Worm (Caenorhabditis elegans) whole organism, young adult: ENCODE data around the gene lin-18.

Experiments
- B0261.1 ChIP-seq: sonication (generic microtip); optimal IDR thresholded peaks from 2 replicates; lab custom pipeline; 2016; ENCODE audit warnings: mild to moderate bottlenecking, missing genetic modification characterization, moderate library complexity, missing compliant biosample characterization
- D2030.7 ChIP-seq: fragments of 200-800 bp; sonication (Bioruptor generic); IDR thresholded peaks from 2 replicates; pipeline ENCODE4 v1.3.6; 2022; ENCODE audit warnings: missing genetic modification reagents, missing genetic modification characterization, missing compliant biosample characterization
- F49E8.2 ChIP-seq: sonication (generic microtip); optimal IDR thresholded peaks from 3 replicates; lab custom pipeline; 2017; ENCODE audit warnings: missing genetic modification characterization, mild to moderate bottlenecking, missing compliant biosample characterization, antibody characterized with exemption, moderate library complexity; ENCODE audit not compliant: insufficient read depth
- F55B11.4 ChIP-seq: sonication (generic microtip); optimal IDR thresholded peaks from 2 replicates; lab custom pipeline; 2016; ENCODE audit warnings: missing compliant biosample characterization, missing genetic modification characterization, borderline replicate concordance; ENCODE audit not compliant: insufficient read depth
- K11D2.4 ChIP-seq: fragments of 200-800 bp; sonication (Bioruptor generic); IDR thresholded peaks from 2 replicates; pipeline ENCODE4 v1.3.6; 2022; ENCODE audit warnings: missing genetic modification reagents, missing genetic modification characterization, missing compliant biosample characterization
- Y56A3A.18 ChIP-seq: fragments of 200-800 bp; sonication (Bioruptor generic); IDR thresholded peaks from 2 replicates; pipeline ENCODE4 v1.3.6; 2022; ENCODE audit warnings: missing genetic modification reagents, missing genetic modification characterization, missing compliant biosample characterization
- Y67H2A.10 ChIP-seq: fragments of 200-800 bp; sonication (Bioruptor generic); conservative IDR thresholded peaks from 2 replicates; pipeline ENCODE4 v1.3.6; 2022; ENCODE audit warnings: missing genetic modification reagents, missing genetic modification characterization, missing compliant biosample characterization
- ZK185.1 ChIP-seq: sonication (generic microtip); optimal IDR thresholded peaks from 2 replicates; lab custom pipeline; 2016; ENCODE audit warnings: mild to moderate bottlenecking, missing genetic modification characterization, missing compliant biosample characterization; ENCODE audit not compliant: poor library complexity, severe bottlenecking
- ama-1 ChIP-seq, 3 experiments: fragments of 150-350 bp in 1 of 3; sonication (generic microtip) in 2 of 3; optimal IDR thresholded peaks; 2 replicates each; lab custom pipeline; 2014 to 2018; ENCODE audit warnings: missing biosample characterization in 2 of 3, missing genetic modification characterization in 2 of 3, missing genetic modification reagents in 2 of 3
- attf-6 ChIP-seq: fragments of 200-800 bp; sonication (Bioruptor generic); IDR thresholded peaks from 2 replicates; pipeline ENCODE4 v1.3.6; 2022; ENCODE audit warnings: missing genetic modification reagents, missing genetic modification characterization, missing compliant biosample characterization
- ceh-27 ChIP-seq: fragments of 200-800 bp; sonication (Bioruptor generic); optimal IDR thresholded peaks from 2 replicates; lab custom pipeline; 2018; ENCODE audit warnings: mild to moderate bottlenecking, missing genetic modification characterization, moderate library complexity, missing compliant biosample characterization
- ceh-40 ChIP-seq: fragments of 200-800 bp; sonication (Bioruptor generic); IDR thresholded peaks from 2 replicates; pipeline ENCODE4 v1.3.6; 2022; ENCODE audit warnings: missing genetic modification characterization, missing compliant biosample characterization
- ceh-79 ChIP-seq: sonication (generic microtip); optimal IDR thresholded peaks from 2 replicates; lab custom pipeline; 2017; ENCODE audit warnings: mild to moderate bottlenecking, missing genetic modification characterization, missing compliant biosample characterization
- chd-7 ChIP-seq: sonication (generic microtip); optimal IDR thresholded peaks from 2 replicates; lab custom pipeline; 2016; ENCODE audit warnings: mild to moderate bottlenecking, missing genetic modification characterization, moderate library complexity, missing compliant biosample characterization
- efl-1 ChIP-seq: fragments of 150-350 bp; optimal IDR thresholded peaks from 2 replicates; lab custom pipeline; 2014; ENCODE audit warnings: missing biosample characterization, missing genetic modification reagents, missing genetic modification characterization
- him-1 ChIP-seq: sonication (generic microtip); optimal IDR thresholded peaks from 2 replicates; lab custom pipeline; 2016; ENCODE audit warnings: missing genotype, missing genetic modification reagents, missing genetic modification characterization, missing compliant biosample characterization
- hmg-1.2 ChIP-seq: fragments of 200-800 bp; sonication (Bioruptor generic); IDR thresholded peaks from 2 replicates; pipeline ENCODE4 v1.3.6; 2022; ENCODE audit warnings: missing genetic modification reagents, missing genetic modification characterization, missing compliant biosample characterization
- let-607 ChIP-seq, 2 experiments: fragments of 200-800 bp in 1 of 2; sonication (Bioruptor generic) in 1 of 2; sonication (generic microtip) in 1 of 2; optimal IDR thresholded peaks; 2 replicates each; lab custom pipeline; 2016 to 2018; ENCODE audit warnings: mild to moderate bottlenecking in 2 of 2, missing compliant biosample characterization in 2 of 2, missing genetic modification characterization in 2 of 2, moderate library complexity in 2 of 2, missing genotype in 1 of 2
- lin-26 ChIP-seq: fragments of 200-800 bp; sonication (Bioruptor generic); IDR thresholded peaks from 2 replicates; pipeline ENCODE4 v1.3.6; 2022; ENCODE audit warnings: missing genetic modification reagents, missing genetic modification characterization, missing compliant biosample characterization
- lin-54 ChIP-seq: fragments of 200-800 bp; sonication (Bioruptor generic); optimal IDR thresholded peaks from 2 replicates; lab custom pipeline; 2018; ENCODE audit warnings: mild to moderate bottlenecking, missing genetic modification characterization, missing compliant biosample characterization
- lir-1 ChIP-seq: fragments of 200-800 bp; sonication (Bioruptor generic); conservative IDR thresholded peaks from 2 replicates; pipeline ENCODE4 v1.3.6; 2022; ENCODE audit warnings: missing genetic modification reagents, missing genetic modification characterization, missing compliant biosample characterization
- lsl-1 ChIP-seq: fragments of 200-800 bp; sonication (Bioruptor generic); optimal IDR thresholded peaks from 2 replicates; lab custom pipeline; 2018; ENCODE audit warnings: mild to moderate bottlenecking, missing genetic modification characterization, moderate library complexity, missing compliant biosample characterization
- madf-10 ChIP-seq: sonication (generic microtip); optimal IDR thresholded peaks from 2 replicates; lab custom pipeline; 2016; ENCODE audit warnings: mild to moderate bottlenecking, missing genetic modification characterization, missing compliant biosample characterization
- madf-6 ChIP-seq: fragments of 200-800 bp; sonication (Bioruptor generic); IDR thresholded peaks from 2 replicates; pipeline ENCODE4 v1.3.6; 2022; ENCODE audit warnings: missing genetic modification reagents, missing genetic modification characterization, missing compliant biosample characterization
- mcd-1 ChIP-seq: fragments of 200-800 bp; sonication (Bioruptor generic); IDR thresholded peaks from 2 replicates; pipeline ENCODE4 v1.3.6; 2022; ENCODE audit warnings: missing genetic modification reagents, missing genetic modification characterization, missing compliant biosample characterization
- mxl-1 ChIP-seq: sonication (generic microtip); optimal IDR thresholded peaks from 2 replicates; lab custom pipeline; 2016; ENCODE audit warnings: missing genetic modification characterization, missing compliant biosample characterization
- nfya-1 ChIP-seq: sonication (generic microtip); optimal IDR thresholded peaks from 2 replicates; lab custom pipeline; 2017; ENCODE audit warnings: antibody characterized with exemption, missing compliant biosample characterization, missing genetic modification characterization, borderline replicate concordance; ENCODE audit not compliant: insufficient read depth
- nhr-120 ChIP-seq: fragments of 200-800 bp; sonication (Bioruptor generic); IDR thresholded peaks from 2 replicates; pipeline ENCODE4 v1.3.6; 2022; ENCODE audit warnings: missing genetic modification characterization, missing compliant biosample characterization
- nhr-80 ChIP-seq: sonication (generic microtip); optimal IDR thresholded peaks from 2 replicates; lab custom pipeline; 2016; ENCODE audit warnings: missing genetic modification characterization, missing compliant biosample characterization
- pbrm-1 ChIP-seq: fragments of 200-800 bp; sonication (Bioruptor generic); IDR thresholded peaks from 2 replicates; pipeline ENCODE4 v1.3.6; 2022; ENCODE audit warnings: missing genetic modification reagents, missing genetic modification characterization, missing compliant biosample characterization
- rcor-1 ChIP-seq: fragments of 200-800 bp; sonication (Bioruptor generic); IDR thresholded peaks from 2 replicates; pipeline ENCODE4 v1.3.6; 2022; ENCODE audit warnings: missing genetic modification reagents, missing genetic modification characterization, missing compliant biosample characterization
- rpc-1 ChIP-seq, 2 experiments: fragments of 150-350 bp in 1 of 2; sonication (generic microtip) in 1 of 2; optimal IDR thresholded peaks; 2 replicates each; lab custom pipeline; 2014 to 2018; ENCODE audit warnings: missing biosample characterization in 1 of 2, missing genetic modification characterization in 1 of 2, missing genetic modification reagents in 1 of 2, missing genotype in 1 of 2
- sea-2 ChIP-seq: fragments of 200-800 bp; sonication (Bioruptor generic); IDR thresholded peaks from 2 replicates; pipeline ENCODE4 v1.3.6; 2022; ENCODE audit warnings: missing genetic modification characterization, missing compliant biosample characterization
- snpc-1.3 ChIP-seq: sonication (generic microtip); optimal IDR thresholded peaks from 2 replicates; lab custom pipeline; 2017; ENCODE audit warnings: missing genetic modification characterization, mild to moderate bottlenecking, missing compliant biosample characterization, antibody characterized with exemption, moderate library complexity, missing genotype, missing genetic modification reagents; ENCODE audit not compliant: insufficient read depth
- snpc-3.4 ChIP-seq: sonication (generic microtip); optimal IDR thresholded peaks from 2 replicates; lab custom pipeline; 2017; ENCODE audit warnings: missing genetic modification characterization, mild to moderate bottlenecking, missing compliant biosample characterization, antibody characterized with exemption, moderate library complexity, missing genotype, missing genetic modification reagents
- tbp1 ChIP-seq: fragments of 200-800 bp; sonication (Bioruptor generic); optimal IDR thresholded peaks from 2 replicates; lab custom pipeline; 2018; ENCODE audit warnings: mild to moderate bottlenecking, missing genetic modification characterization, missing compliant biosample characterization
- zim-3 ChIP-seq: sonication (generic microtip); optimal IDR thresholded peaks from 2 replicates; lab custom pipeline; 2017; ENCODE audit warnings: mild to moderate bottlenecking, missing genetic modification characterization, moderate library complexity, missing compliant biosample characterization
- ztf-18 ChIP-seq: sonication (generic microtip); optimal IDR thresholded peaks from 2 replicates; lab custom pipeline; 2016; ENCODE audit warnings: missing genotype, mild to moderate bottlenecking, missing genetic modification characterization, missing compliant biosample characterization
- ztf-25 ChIP-seq: fragments of 200-800 bp; sonication (Bioruptor generic); IDR thresholded peaks from 2 replicates; pipeline ENCODE4 v1.3.6; 2022; ENCODE audit warnings: missing genetic modification reagents, missing genetic modification characterization, missing compliant biosample characterization
- ztf-26 ChIP-seq: sonication (generic microtip); optimal IDR thresholded peaks from 2 replicates; lab custom pipeline; 2017; ENCODE audit warnings: missing genetic modification characterization, missing compliant biosample characterization
- ztf-28 ChIP-seq: fragments of 200-800 bp; sonication (Bioruptor generic); IDR thresholded peaks from 2 replicates; pipeline ENCODE4 v1.3.6; 2022; ENCODE audit warnings: missing genetic modification reagents, missing genetic modification characterization, missing compliant biosample characterization
- ztf-6 ChIP-seq: fragments of 200-800 bp; sonication (Bioruptor generic); IDR thresholded peaks from 2 replicates; pipeline ENCODE4 v1.3.6; 2022; ENCODE audit warnings: missing genetic modification reagents, missing genetic modification characterization, missing compliant biosample characterization

Gene lin-18

ce11 chrX:3968209-3968960 lies 10.0 kb downstream of the lin-18 start, which contains the start of gene C16B8.3 (continued):
- no peak for TF ChIP-seq attf-6 (GFP tag; lab: Robert Waterston, UW)
- TF ChIP-seq nhr-120 (GFP tag; lab: Robert Waterston, UW): no peak
- peak; percentile 69 for TF ChIP-seq nhr-80 (tag; lab: Kevin White, UChicago)
- peak in 1 of 2 experiments; percentile 32 for TF ChIP-seq let-607 (tag; optimal IDR thresholded peaks at IDR 0.05; lab: Kevin White, UChicago)
- no peak for TF ChIP-seq him-1
- TF ChIP-seq, all 124 proteins: peak for 13

DNA sequence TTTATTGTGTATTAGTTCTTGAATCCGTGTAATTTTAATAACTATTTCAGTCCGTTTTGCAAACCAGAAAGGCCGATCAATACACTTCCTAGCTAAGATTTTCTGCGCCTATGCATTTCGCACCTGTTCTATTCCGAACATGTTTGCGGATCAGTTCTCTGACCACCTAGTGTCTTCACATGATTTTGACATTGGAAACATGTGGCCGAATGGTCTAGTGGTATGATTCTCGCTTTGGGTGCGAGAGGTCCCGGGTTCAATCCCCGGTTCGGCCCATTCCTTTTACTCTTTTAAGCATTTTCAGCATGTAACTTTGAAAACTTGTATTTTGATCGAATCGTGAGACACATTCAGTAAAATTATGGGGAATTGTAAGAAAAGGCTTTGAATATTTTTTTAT lies 11.0 kb downstream of the lin-18 start:
- TF ChIP-seq snpc-1.3 (tag; lab: Kevin White, UChicago) (peak; percentile 33), B0261.1 (peak; percentile 41), chd-7 (tag; lab: Kevin White, UChicago) (peak; percentile 9), attf-6 (GFP tag; lab: Robert Waterston, UW) (0 out of 2 replicates have a peak, but pooled peaks have one; percentile 31), ztf-18 (tag; lab: Kevin White, UChicago) (no peak), mxl-1 (tag; lab: Kevin White, UChicago) (peak; percentile 70), ama-1 (optimal IDR thresholded peaks at IDR 0.05; lab: Kevin White, UChicago) (no peak), ama-1 (GFP tag; optimal IDR thresholded peaks at IDR 0.05; lab: Kevin White, UChicago) (peak in 1 of 2 experiments; percentile 75), K11D2.4 (GFP tag; lab: Robert Waterston, UW) (peak; percentile 69; the same call in 1 of the 2 replicates), F55B11.4 (tag; lab: Kevin White, UChicago) (peak; percentile 8), madf-6 (peak; percentile 45; the same call in 1 of the 2 replicates), lin-26 (GFP tag; lab: Robert Waterston, UW) (peak; percentile 78), ceh-40 (GFP tag; lab: Robert Waterston, UW) (peak; percentile 73; the same call in 1 of the 2 replicates), ceh-79 (no peak), Y56A3A.18 (GFP tag; lab: Robert Waterston, UW) (peak; percentile 64; the same call in 1 of the 2 replicates), lir-1 (GFP tag; lab: Robert Waterston, UW) (peak; percentile 33; the same call in 1 of the 2 replicates), ceh-27 (peak; percentile 39), pbrm-1 (GFP tag; lab: Robert Waterston, UW) (peak; percentile 59; the same call in 1 of the 2 replicates), mcd-1 (GFP tag; lab: Robert Waterston, UW) (0 out of 2 replicates have a peak, but pooled peaks have one; percentile 18), ZK185.1 (tag; lab: Kevin White, UChicago) (peak; percentile 53), lin-54 (peak; percentile 10), rcor-1 (peak; percentile 72), F49E8.2 (tag; lab: Kevin White, UChicago) (no peak), D2030.7 (GFP tag; lab: Robert Waterston, UW) (peak; percentile 70), tbp1 (GFP tag; lab: Kevin White, UChicago) (peak; percentile 91), hmg-1.2 (GFP tag; lab: Robert Waterston, UW) (peak; percentile 67), lsl-1 (GFP tag; lab: Kevin White, UChicago) (no peak), ztf-28 (GFP tag; lab: Robert Waterston, UW) (0 out of 2 replicates have a peak, but pooled peaks have one; percentile 61), rpc-1 (optimal IDR thresholded peaks at IDR 0.05; lab: Kevin White, UChicago) (peak; percentile 74), rpc-1 (tag; optimal IDR thresholded peaks at IDR 0.05; lab: Kevin White, UChicago) (peak; percentile 77), nfya-1 (tag; lab: Kevin White, UChicago) (no peak), ztf-26 (tag; lab: Kevin White, UChicago) (no peak), sea-2 (GFP tag; lab: Robert Waterston, UW) (0 out of 2 replicates have a peak, but pooled peaks have one; percentile 26), snpc-3.4 (peak; percentile 70), Y67H2A.10 (no peak), madf-10 (no peak), zim-3 (tag; lab: Kevin White, UChicago) (peak; percentile 26), ztf-25 (GFP tag; lab: Robert Waterston, UW) (0 out of 2 replicates have a peak, but pooled peaks have one; percentile 62), efl-1 (GFP tag; lab: Kevin White, UChicago) (no peak), ztf-6 (GFP tag; lab: Robert Waterston, UW) (0 out of 2 replicates have a peak, but pooled peaks have one; percentile 29)
